Worm (Caenorhabditis elegans): ENCODE data around the gene ser-1.

Gene ser-1

ce11 chrX:16590803-16591202 is 11.3 kb downstream of the ser-1 start:
- TF ChIP-seq Y67H2A.10 (GFP tag; conservative IDR thresholded peaks at IDR 0.05), result no peak
- TF ChIP-seq unc-62 (GFP tag; optimal IDR thresholded peaks at IDR 0.05), result no peak
- TF ChIP-seq zim-3 (tag; optimal IDR thresholded peaks at IDR 0.05), result peak; percentile 76
- TF ChIP-seq pbrm-1 (GFP tag; IDR thresholded peaks at IDR 0.05), result peak; percentile 90
- peak; percentile 19 for TF ChIP-seq B0035.1 (tag; optimal IDR thresholded peaks at IDR 0.05)
- peak; percentile 84 for TF ChIP-seq hmg-1.2 (GFP tag; IDR thresholded peaks at IDR 0.05)
- TF ChIP-seq snpc-1.1 (tag; optimal IDR thresholded peaks at IDR 0.05; ENCODE audit: insufficient read depth), result peak; percentile 58
- peak; percentile 42 for TF ChIP-seq repo-1 (tag; optimal IDR thresholded peaks at IDR 0.05)
- peak; percentile 59 for TF ChIP-seq lin-54 (GFP tag; optimal IDR thresholded peaks at IDR 0.05)
- TF ChIP-seq lir-1 (GFP tag; conservative IDR thresholded peaks at IDR 0.05), result no peak; the same call in 1 of the 2 replicates
- 0 out of 2 replicates have a peak, but pooled peaks have one; percentile 19 for TF ChIP-seq Y53G8AR.9 (GFP tag; conservative IDR thresholded peaks at IDR 0.05)
- TF ChIP-seq dox-1 (GFP tag; IDR thresholded peaks at IDR 0.05), result peak; percentile 73
- peak; percentile 76 for TF ChIP-seq snpc-1.3 (tag; optimal IDR thresholded peaks at IDR 0.05; ENCODE audit: insufficient read depth)
- peak; percentile 50 for TF ChIP-seq ztf-22 (GFP tag; optimal IDR thresholded peaks at IDR 0.05)
- TF ChIP-seq aptf-3 (GFP tag; IDR thresholded peaks at IDR 0.05), result no peak
- peak; percentile 59; the same call in 1 of the 2 replicates for TF ChIP-seq hsf-1 (GFP tag; IDR thresholded peaks at IDR 0.05)
- no peak for TF ChIP-seq pha-4 (tag; optimal IDR thresholded peaks at IDR 0.05)
- peak; percentile 53; the same call in 1 of the 2 replicates for TF ChIP-seq bed-2 (GFP tag; IDR thresholded peaks at IDR 0.05)
- peak; percentile 62; the same call in 1 of the 2 replicates for TF ChIP-seq attf-6 (GFP tag; IDR thresholded peaks at IDR 0.05)
- TF ChIP-seq atf-7 (tag; optimal IDR thresholded peaks at IDR 0.05), result peak; percentile 35
- TF ChIP-seq ceh-27 (GFP tag; optimal IDR thresholded peaks at IDR 0.05), result peak; percentile 85
- TF ChIP-seq tlf-1 (GFP tag; optimal IDR thresholded peaks at IDR 0.05), result peak; percentile 59
- TF ChIP-seq Y79H2A.3 (GFP tag; conservative IDR thresholded peaks at IDR 0.05), result no peak
- no peak for TF ChIP-seq nhr-120 (GFP tag; IDR thresholded peaks at IDR 0.05)
- TF ChIP-seq tbp1 (GFP tag; optimal IDR thresholded peaks at IDR 0.05), result peak; percentile 96
- no peak for TF ChIP-seq F22D6.2 (tag; optimal IDR thresholded peaks at IDR 0.05)
- peak; percentile 78 for TF ChIP-seq madf-10 (tag; optimal IDR thresholded peaks at IDR 0.05)
- no peak for TF ChIP-seq F39B2.1 (GFP tag; IDR thresholded peaks at IDR 0.05)
- peak; percentile 28 for TF ChIP-seq K12H6.12 (tag; optimal IDR thresholded peaks at IDR 0.05)
- TF ChIP-seq F23B12.7 (tag; optimal IDR thresholded peaks at IDR 0.05; ENCODE audit: insufficient read depth), result peak; percentile 71
- no peak for TF ChIP-seq F57C9.4 (tag; optimal IDR thresholded peaks at IDR 0.05)
- TF ChIP-seq let-526 (GFP tag; IDR thresholded peaks at IDR 0.05), result peak; percentile 60; the same call in 1 of the 2 replicates
- TF ChIP-seq nfyb-1 (GFP tag; IDR thresholded peaks at IDR 0.05), result peak; percentile 83; the same call in 1 of the 2 replicates
- peak; percentile 79 for TF ChIP-seq T07F8.4 (tag; optimal IDR thresholded peaks at IDR 0.05)
- TF ChIP-seq let-607 (tag; optimal IDR thresholded peaks at IDR 0.05), result peak in 1 of 2 experiments; percentile 67
- TF ChIP-seq rcor-1 (GFP tag; IDR thresholded peaks at IDR 0.05), result peak; percentile 72
- no peak for TF ChIP-seq lin-40 (tag; optimal IDR thresholded peaks at IDR 0.05)
- no peak for TF ChIP-seq lsl-1 (GFP tag; optimal IDR thresholded peaks at IDR 0.05)
- TF ChIP-seq F37B4.10 (GFP tag; IDR thresholded peaks at IDR 0.05), result no peak
- peak; percentile 8 for TF ChIP-seq mel-28 (tag; optimal IDR thresholded peaks at IDR 0.05; ENCODE audit: borderline replicate concordance)
- no peak for TF ChIP-seq F57A8.1 (GFP tag; optimal IDR thresholded peaks at IDR 0.05)
- TF ChIP-seq lin-35 (GFP tag; optimal IDR thresholded peaks at IDR 0.05), result peak in 1 of 3 experiments; percentile 74
- no peak for TF ChIP-seq sea-2 (GFP tag; IDR thresholded peaks at IDR 0.05)
- no peak for TF ChIP-seq C17E4.6 (GFP tag; IDR thresholded peaks at IDR 0.05)
- TF ChIP-seq ccch-3 (GFP tag; optimal IDR thresholded peaks at IDR 0.05), result no peak
- no peak for TF ChIP-seq ceh-100 (GFP tag; IDR thresholded peaks at IDR 0.05)
- TF ChIP-seq sptf-2 (GFP tag; optimal IDR thresholded peaks at IDR 0.05), result no peak

All from whole organism, young adult.